Fruit fly (Drosophila melanogaster): ENCODE measurements around the gene S1P.

dm6 chr3L:21666880-21667279 lies 49.7 kb upstream of the S1P start, which contains the start of gene Cpr78E:
- no peak for TF ChIP-seq CG8478 (optimal IDR thresholded peaks at IDR 0.05)
- no peak for TF ChIP-seq EcR (GFP tag; optimal IDR thresholded peaks at IDR 0.05)
- TF ChIP-seq psq (optimal IDR thresholded peaks at IDR 0.05): no peak
- TF ChIP-seq Dll (optimal IDR thresholded peaks at IDR 0.05): no peak
- no peak for TF ChIP-seq usp (GFP tag; optimal IDR thresholded peaks at IDR 0.05)

Measured in whole organism.